Fruit fly (Drosophila melanogaster): Measurements from ENCODE around the gene X11Lbeta.

X11Lbeta gene

DNA sequence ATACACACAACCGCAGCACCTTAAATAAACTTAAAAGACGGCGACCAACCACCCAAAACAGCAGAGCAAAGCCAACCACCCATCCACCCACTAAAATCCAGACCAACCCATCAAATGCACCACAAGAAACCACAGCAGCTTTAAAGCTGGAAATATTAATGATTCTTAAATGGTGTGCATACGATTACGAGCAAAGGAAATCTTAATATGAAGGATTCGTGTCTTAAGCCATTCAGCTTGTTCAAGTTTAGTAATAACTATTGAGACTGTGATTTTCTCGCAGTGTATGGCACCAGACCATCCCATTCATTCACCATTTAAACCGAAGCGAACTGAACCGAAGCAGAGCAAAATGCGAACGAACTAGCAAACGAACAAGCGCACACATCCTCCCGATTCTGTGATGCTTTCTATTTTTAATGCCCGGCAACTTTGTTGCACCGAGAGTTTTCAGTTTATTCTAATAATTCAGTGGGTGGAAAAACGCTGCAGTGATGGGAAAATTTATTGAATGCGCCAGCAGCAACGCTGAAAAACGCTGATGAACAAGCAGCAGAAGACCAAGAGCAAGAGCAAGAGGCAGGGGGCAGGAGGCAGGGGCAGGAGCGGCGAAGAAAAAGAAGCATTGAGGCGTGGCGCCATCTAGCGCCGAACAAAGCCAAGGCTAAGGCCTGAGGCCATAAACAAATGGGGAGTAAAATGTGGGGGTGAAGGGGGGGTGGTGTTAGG, 110.0 kb downstream of the X11Lbeta start (continued):
- TF ChIP-seq CG11695 (GFP tag; IDR thresholded peaks at IDR 0.05) (peak; percentile 80), CG9437 (GFP tag; optimal IDR thresholded peaks at IDR 0.05) (peak; percentile 70), zf30C (GFP tag; optimal IDR thresholded peaks at IDR 0.05) (peak; percentile 69), fd102C (GFP tag; optimal IDR thresholded peaks at IDR 0.05) (no peak), gce (GFP tag; IDR thresholded peaks at IDR 0.05) (peak; percentile 86), ato (GFP tag; IDR thresholded peaks at IDR 0.05; ENCODE audit: partially characterized antibody) (no peak), CG2199 (GFP tag; IDR thresholded peaks at IDR 0.05) (peak; percentile 76; the same call in 2 of the 3 replicates), psq (GFP tag; optimal IDR thresholded peaks at IDR 0.05) (peak; percentile 51), CkIIα-i1 (GFP tag; IDR thresholded peaks at IDR 0.05) (peak; percentile 22; the same call in 1 of the 2 replicates), ftz-f1 (GFP tag; optimal IDR thresholded peaks at IDR 0.05) (no peak), CTCF (GFP tag; optimal IDR thresholded peaks at IDR 0.05) (peak; percentile 88), trh (GFP tag; optimal IDR thresholded peaks at IDR 0.05) (no peak), CG9215 (GFP tag; IDR thresholded peaks at IDR 0.05) (peak; percentile 70), croc (GFP tag; conservative IDR thresholded peaks at IDR 0.05) (peak; percentile 79), mam (GFP tag; optimal IDR thresholded peaks at IDR 0.05) (peak; percentile 68), CG6272 (GFP tag; IDR thresholded peaks at IDR 0.05) (peak; percentile 82), Dip2 (GFP tag; IDR thresholded peaks at IDR 0.05) (no peak), CG30431 (GFP tag; optimal IDR thresholded peaks at IDR 0.05) (peak; percentile 80), CG8388 (GFP tag; optimal IDR thresholded peaks at IDR 0.05) (peak; percentile 86), Sox100B (GFP tag; optimal IDR thresholded peaks at IDR 0.05) (peak; percentile 82), klu (GFP tag; IDR thresholded peaks at IDR 0.05) (peak; percentile 67), Hand (GFP tag; optimal IDR thresholded peaks at IDR 0.05) (peak; percentile 71), amos (GFP tag; IDR thresholded peaks at IDR 0.05; ENCODE audit: partially characterized antibody) (no peak), zen2 (GFP tag; IDR thresholded peaks at IDR 0.05; ENCODE audit: partially characterized antibody) (no peak), ATbp (GFP tag; optimal IDR thresholded peaks at IDR 0.05) (peak; percentile 92), esg (GFP tag; conservative IDR thresholded peaks at IDR 0.05) (peak; percentile 85), CG12391 (tag; optimal IDR thresholded peaks at IDR 0.05) (peak; percentile 88), HmgZ (tag; optimal IDR thresholded peaks at IDR 0.05) (peak; percentile 83), CG14441 (GFP tag; IDR thresholded peaks at IDR 0.05) (peak; percentile 86), gfzf (GFP tag; optimal IDR thresholded peaks at IDR 0.05) (no peak), bcd (GFP tag; optimal IDR thresholded peaks at IDR 0.05) (peak; percentile 86), CG6683 (GFP tag; optimal IDR thresholded peaks at IDR 0.05) (peak; percentile 80), abd-A (tag; optimal IDR thresholded peaks at IDR 0.05) (peak; percentile 83), CG31388 (GFP tag; optimal IDR thresholded peaks at IDR 0.05) (no peak), Dad (GFP tag; optimal IDR thresholded peaks at IDR 0.05) (peak; percentile 91), sim (GFP tag; IDR thresholded peaks at IDR 0.05) (peak; percentile 41; the same call in 1 of the 2 replicates), Med (GFP tag) (peak; percentile 98), chn (GFP tag; optimal IDR thresholded peaks at IDR 0.05) (peak; percentile 70), CG10654 (GFP tag; optimal IDR thresholded peaks at IDR 0.05) (peak; percentile 69), CG4707 (GFP tag; optimal IDR thresholded peaks at IDR 0.05) (peak; percentile 80), CG6175 (GFP tag; IDR thresholded peaks at IDR 0.05) (peak; percentile 53; the same call in 1 of the 3 replicates), gem (tag; optimal IDR thresholded peaks at IDR 0.05) (peak; percentile 91), HmgD (GFP tag; optimal IDR thresholded peaks at IDR 0.05) (peak; percentile 4), CG12071 (GFP tag; optimal IDR thresholded peaks at IDR 0.05) (peak; percentile 93), btn (GFP tag; optimal IDR thresholded peaks at IDR 0.05) (peak; percentile 86), corto (GFP tag; optimal IDR thresholded peaks at IDR 0.05) (no peak), Xrp1 (GFP tag; IDR thresholded peaks at IDR 0.05) (peak; percentile 90), CG15479 (GFP tag; optimal IDR thresholded peaks at IDR 0.05) (no peak), ttk (GFP tag; IDR thresholded peaks at IDR 0.05) (peak; percentile 90), tap (tag; optimal IDR thresholded peaks at IDR 0.05) (peak; percentile 91)
